Worm (Caenorhabditis elegans): ENCODE measurements around the gene F42A9.9.

- TF ChIP-seq ces-1 (GFP tag; optimal IDR thresholded peaks at IDR 0.05) = no peak
- TF ChIP-seq nhr-28 (tag; optimal IDR thresholded peaks at IDR 0.05) = no peak
- TF ChIP-seq lin-13 (tag; optimal IDR thresholded peaks at IDR 0.05) = no peak
- TF ChIP-seq unc-39 (tag; optimal IDR thresholded peaks at IDR 0.05) = no peak
- no peak for TF ChIP-seq sem-2 (GFP tag; optimal IDR thresholded peaks at IDR 0.05)
These were observed 11.3 kb downstream of the F42A9.9 start, which contains the start of gene F42A9.11 for ce11 chrIV:8627328-8627727.
